Worm (Caenorhabditis elegans) whole organism, early embryonic: ENCODE results near the gene B0035.22.

Experiments
- B0310.2 ChIP-seq: sonication (generic microtip); optimal IDR thresholded peaks from 2 replicates; lab custom pipeline; 2016; ENCODE audit warnings: mild to moderate bottlenecking, missing genetic modification characterization, missing compliant biosample characterization
- F13C5.2 ChIP-seq: sonication (generic microtip); optimal IDR thresholded peaks from 2 replicates; lab custom pipeline; 2017; ENCODE audit warnings: mild to moderate bottlenecking, missing genetic modification characterization, inconsistent platforms, missing compliant biosample characterization
- aly-1 ChIP-seq: sonication (generic microtip); optimal IDR thresholded peaks from 2 replicates; lab custom pipeline; 2016; ENCODE audit warnings: missing genetic modification characterization, missing compliant biosample characterization
- ama-1 ChIP-seq: fragments of 150-350 bp; optimal IDR thresholded peaks from 2 replicates; lab custom pipeline; 2014
- flt-1 ChIP-seq: fragments of 200-800 bp; sonication (Bioruptor generic); IDR thresholded peaks from 2 replicates; pipeline ENCODE4 v1.3.6; 2022; ENCODE audit warnings: missing genetic modification characterization, missing compliant biosample characterization
- hmbx-1 ChIP-seq: sonication (generic microtip); optimal IDR thresholded peaks from 2 replicates; lab custom pipeline; 2016; ENCODE audit warnings: mild to moderate bottlenecking, missing genetic modification characterization, missing compliant biosample characterization
- hmg-4 ChIP-seq: fragments of 200-800 bp; sonication (Bioruptor generic); optimal IDR thresholded peaks from 2 replicates; lab custom pipeline; 2018; ENCODE audit warnings: mild to moderate bottlenecking, missing genetic modification characterization, missing compliant biosample characterization
- pes-1 ChIP-seq: fragments of 200-800 bp; sonication (Bioruptor generic); IDR thresholded peaks from 2 replicates; pipeline ENCODE4 v1.3.6; 2022; ENCODE audit warnings: missing genetic modification reagents, missing genetic modification characterization, missing compliant biosample characterization
- scrt-1 ChIP-seq: fragments of 200-800 bp; sonication (Bioruptor generic); IDR thresholded peaks from 2 replicates; pipeline ENCODE4 v1.3.6; 2022; ENCODE audit warnings: missing genetic modification characterization, missing compliant biosample characterization
- tbx-11 ChIP-seq: fragments of 200-800 bp; sonication (Bioruptor generic); IDR thresholded peaks from 2 replicates; pipeline ENCODE4 v1.3.6; 2022; ENCODE audit warnings: missing genetic modification characterization, missing compliant biosample characterization
- tra-4 ChIP-seq: sonication (generic microtip); optimal IDR thresholded peaks from 2 replicates; lab custom pipeline; 2017; ENCODE audit warnings: missing genetic modification characterization, missing compliant biosample characterization

- TF ChIP-seq flt-1 (GFP tag; lab: Robert Waterston, UW) (no peak), aly-1 (tag; lab: Kevin White, UChicago) (no peak), F13C5.2 (tag; lab: Kevin White, UChicago) (no peak), hmbx-1 (tag; lab: Kevin White, UChicago) (no peak), ama-1 (lab: Kevin White, UChicago) (no peak), tbx-11 (GFP tag; lab: Robert Waterston, UW) (no peak), pes-1 (no peak), hmg-4 (no peak), scrt-1 (GFP tag; lab: Robert Waterston, UW) (no peak), B0310.2 (tag; lab: Kevin White, UChicago) (no peak), tra-4 (no peak)
Observed at ce11 chrIV:11320500-11320899, 5.5 kb downstream of the B0035.22 start, which contains the start of gene edg-1.
